Worm (Caenorhabditis elegans): ENCODE results near the gene Y47D3A.14.

DNA sequence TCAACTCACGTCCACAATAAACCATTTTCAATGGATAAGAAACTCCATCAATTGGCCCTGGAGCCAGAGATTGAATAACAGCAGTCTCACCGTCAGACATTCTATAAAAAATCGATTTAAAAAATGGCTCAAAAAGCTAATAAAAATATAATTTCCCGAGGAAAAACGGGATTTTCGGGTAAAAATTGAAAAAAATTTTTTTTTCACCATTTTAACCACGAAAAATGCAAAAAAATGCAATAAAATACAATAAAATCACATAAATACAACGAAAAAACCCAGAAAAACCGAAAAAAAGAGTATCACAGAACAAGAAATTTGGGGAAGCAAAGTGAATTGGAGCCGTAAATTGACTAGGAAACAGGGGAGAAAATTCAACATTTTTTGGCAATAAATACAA lies 42.1 kb upstream of the Y47D3A.14 start, which contains the start of gene Y47D3A.21:
- no peak for TF ChIP-seq ztf-4 (tag; optimal IDR thresholded peaks at IDR 0.05)
- TF ChIP-seq nhr-90 (tag; optimal IDR thresholded peaks at IDR 0.05; ENCODE audit: poor library complexity): no peak
- no peak for TF ChIP-seq lsy-2 (tag; optimal IDR thresholded peaks at IDR 0.05)
- no peak for TF ChIP-seq irx-1 (tag; optimal IDR thresholded peaks at IDR 0.05)
- TF ChIP-seq nhr-12 (tag; optimal IDR thresholded peaks at IDR 0.05): no peak
- TF ChIP-seq mdl-1 (tag; optimal IDR thresholded peaks at IDR 0.05): no peak
- no peak for TF ChIP-seq aly-2 (tag; optimal IDR thresholded peaks at IDR 0.05)
- TF ChIP-seq nhr-237 (tag; optimal IDR thresholded peaks at IDR 0.05): no peak
- no peak for TF ChIP-seq swsn-7 (tag; optimal IDR thresholded peaks at IDR 0.05)
